Fruit fly (Drosophila melanogaster) whole organism, embryonic: ENCODE measurements around the gene CG13297.

Experiments
- CG10274 ChIP-seq: fragments of 200-800 bp; sonication (Bioruptor generic); optimal IDR thresholded peaks from 3 replicates; lab custom pipeline; 2017; ENCODE audit warnings: missing biosample characterization, mild to moderate bottlenecking, missing genetic modification characterization
- CG10462 ChIP-seq: fragments of 200-800 bp; sonication (Bioruptor generic); optimal IDR thresholded peaks from 2 replicates; lab custom pipeline; 2016; ENCODE audit warnings: missing biosample characterization, missing genetic modification characterization
- CG10654 ChIP-seq: fragments of 200-800 bp; sonication (Bioruptor generic); optimal IDR thresholded peaks from 2 replicates; lab custom pipeline; 2016; ENCODE audit warnings: missing biosample characterization, missing genetic modification characterization
- CG11247 ChIP-seq: fragments of 200-800 bp; sonication (Bioruptor generic); IDR thresholded peaks from 2 replicates; pipeline ENCODE4 v1.3.6; 2022; ENCODE audit warnings: missing biosample characterization, missing genetic modification characterization
- CG11695 ChIP-seq: fragments of 200-800 bp; sonication (Bioruptor generic); IDR thresholded peaks from 3 replicates; pipeline ENCODE4 v1.3.6; 2022; ENCODE audit warnings: missing biosample characterization, missing genetic modification characterization
- CG13894 ChIP-seq: fragments of 200-800 bp; sonication (Bioruptor generic); optimal IDR thresholded peaks from 3 replicates; lab custom pipeline; 2018; ENCODE audit warnings: missing biosample characterization, mild to moderate bottlenecking, missing genetic modification characterization, moderate library complexity
- CG14050 ChIP-seq: fragments of 200-800 bp; sonication (Bioruptor generic); IDR thresholded peaks from 3 replicates; pipeline ENCODE4 v1.3.6; 2022; ENCODE audit warnings: missing biosample characterization, missing genetic modification characterization
- CG15601 ChIP-seq: fragments of 200-800 bp; sonication (Bioruptor generic); optimal IDR thresholded peaks from 3 replicates; lab custom pipeline; 2019; ENCODE audit warnings: missing biosample characterization, mild to moderate bottlenecking, missing genetic modification characterization, moderate library complexity
- CG1647 ChIP-seq: fragments of 200-800 bp; sonication (Bioruptor generic); optimal IDR thresholded peaks from 3 replicates; lab custom pipeline; 2016; ENCODE audit warnings: missing biosample characterization, missing genetic modification characterization
- CG18476 ChIP-seq: fragments of 200-800 bp; sonication (Bioruptor generic); optimal IDR thresholded peaks from 2 replicates; lab custom pipeline; 2016; ENCODE audit warnings: missing biosample characterization, mild to moderate bottlenecking, missing genetic modification characterization
- CG3281 ChIP-seq: fragments of 200-800 bp; sonication (Bioruptor generic); optimal IDR thresholded peaks from 3 replicates; lab custom pipeline; 2017; ENCODE audit warnings: missing biosample characterization, mild to moderate bottlenecking, missing genetic modification characterization
- CG3407 ChIP-seq: fragments of 200-800 bp; sonication (Bioruptor generic); optimal IDR thresholded peaks from 2 replicates; lab custom pipeline; 2018; ENCODE audit warnings: missing biosample characterization, mild to moderate bottlenecking, missing genetic modification characterization
- CG3838 ChIP-seq: fragments of 200-800 bp; sonication (Bioruptor generic); optimal IDR thresholded peaks from 3 replicates; lab custom pipeline; 2016; ENCODE audit warnings: missing biosample characterization, missing genetic modification characterization
- CG3995 ChIP-seq: fragments of 200-800 bp; sonication (Bioruptor generic); optimal IDR thresholded peaks from 3 replicates; lab custom pipeline; 2016; ENCODE audit warnings: missing biosample characterization, missing genetic modification characterization
- CG5180 ChIP-seq: fragments of 200-800 bp; sonication (Bioruptor generic); optimal IDR thresholded peaks from 3 replicates; lab custom pipeline; 2017; ENCODE audit warnings: missing biosample characterization, missing genetic modification characterization, mild to moderate bottlenecking, moderate library complexity, missing genetic modification reagents
- CG6813 ChIP-seq: fragments of 200-800 bp; sonication (Bioruptor generic); optimal IDR thresholded peaks from 2 replicates; lab custom pipeline; 2017; ENCODE audit warnings: missing biosample characterization, missing genetic modification characterization, mild to moderate bottlenecking, moderate library complexity, missing genetic modification reagents
- CG7357 ChIP-seq: fragments of 200-800 bp; sonication (Bioruptor generic); IDR thresholded peaks from 3 replicates; pipeline ENCODE4 v1.3.6; 2022; ENCODE audit warnings: missing biosample characterization, missing genetic modification characterization
- CG7928 ChIP-seq: fragments of 200-800 bp; sonication (Bioruptor generic); optimal IDR thresholded peaks from 2 replicates; lab custom pipeline; 2017; ENCODE audit warnings: missing biosample characterization, mild to moderate bottlenecking, missing genetic modification characterization
- CG8359 ChIP-seq: fragments of 200-800 bp; sonication (Bioruptor generic); optimal IDR thresholded peaks from 2 replicates; lab custom pipeline; 2017; ENCODE audit warnings: missing biosample characterization, mild to moderate bottlenecking, missing genetic modification characterization, borderline replicate concordance
- D ChIP-seq, 2 experiments: fragments of 200-800 bp in 1 of 2; fragments of >200 bp in 1 of 2; sonication (Bioruptor generic) in 1 of 2; optimal IDR thresholded peaks; 2 replicates in 1 of 2; 3 replicates in 1 of 2; lab custom pipeline; 2017; ENCODE audit warnings: mild to moderate bottlenecking in 1 of 2, missing biosample characterization in 1 of 2, missing genetic modification characterization in 1 of 2, missing genetic modification reagents in 1 of 2
- ERR ChIP-seq: fragments of 200-800 bp; sonication (Bioruptor generic); optimal IDR thresholded peaks from 2 replicates; lab custom pipeline; 2016; ENCODE audit warnings: missing biosample characterization, missing genetic modification characterization
- GATAe ChIP-seq: fragments of 200-800 bp; sonication (Bioruptor generic); conservative IDR thresholded peaks from 2 replicates; pipeline ENCODE4 v1.3.6; 2022; ENCODE audit warnings: missing biosample characterization, missing genetic modification characterization
- HHEX ChIP-seq: fragments of 200-800 bp; sonication (Bioruptor generic); optimal IDR thresholded peaks from 3 replicates; lab custom pipeline; 2017; ENCODE audit warnings: missing biosample characterization, mild to moderate bottlenecking, missing genetic modification characterization, missing genetic modification reagents
- HmgD ChIP-seq: fragments of 200-800 bp; sonication (Bioruptor generic); optimal IDR thresholded peaks from 3 replicates; lab custom pipeline; 2016; ENCODE audit warnings: missing biosample characterization, missing genetic modification characterization
- Lim3 ChIP-seq: fragments of 200-800 bp; sonication (Bioruptor generic); IDR thresholded peaks from 2 replicates; pipeline ENCODE4 v1.3.6; 2022; ENCODE audit warnings: missing biosample characterization, missing genetic modification characterization
- Rfx ChIP-seq: fragments of 200-800 bp; sonication (Bioruptor generic); IDR thresholded peaks from 2 replicates; pipeline ENCODE4 v1.3.6; 2022; ENCODE audit warnings: missing biosample characterization, missing genetic modification characterization
- Sry-β ChIP-seq: fragments of 200-800 bp; sonication (Bioruptor generic); optimal IDR thresholded peaks from 2 replicates; lab custom pipeline; 2018; ENCODE audit warnings: missing biosample characterization, mild to moderate bottlenecking, missing genetic modification characterization, moderate library complexity
- Vsx1 ChIP-seq: fragments of 200-800 bp; sonication (Bioruptor generic); optimal IDR thresholded peaks from 2 replicates; lab custom pipeline; 2017; ENCODE audit warnings: missing biosample characterization, mild to moderate bottlenecking, missing genetic modification characterization, missing genetic modification reagents
- abd-A ChIP-seq: fragments of 200-800 bp; sonication (Bioruptor generic); optimal IDR thresholded peaks from 3 replicates; lab custom pipeline; 2019; ENCODE audit warnings: missing biosample characterization, mild to moderate bottlenecking, missing genetic modification characterization, moderate library complexity
- amos ChIP-seq: fragments of 200-800 bp; sonication (Bioruptor generic); IDR thresholded peaks from 2 replicates; pipeline ENCODE4 v1.3.6; 2022; ENCODE audit warnings: missing biosample characterization, missing genetic modification characterization; ENCODE audit not compliant: partially characterized antibody
- bowl ChIP-seq: fragments of 200-800 bp; sonication (Bioruptor generic); IDR thresholded peaks from 2 replicates; pipeline ENCODE4 v1.3.6; 2022; ENCODE audit warnings: missing biosample characterization, missing genetic modification characterization
- croc ChIP-seq: fragments of 200-800 bp; sonication (Bioruptor generic); conservative IDR thresholded peaks from 3 replicates; pipeline ENCODE4 v1.3.6; 2022; ENCODE audit warnings: missing biosample characterization, missing genetic modification characterization
- dysf ChIP-seq: fragments of 200-800 bp; sonication (Bioruptor generic); IDR thresholded peaks from 3 replicates; pipeline ENCODE4 v1.3.6; 2022; ENCODE audit warnings: missing biosample characterization, missing genetic modification characterization
- fd96Cb ChIP-seq: fragments of 200-800 bp; sonication (Bioruptor generic); optimal IDR thresholded peaks from 2 replicates; lab custom pipeline; 2018; ENCODE audit warnings: missing biosample characterization, mild to moderate bottlenecking, missing genetic modification characterization, moderate library complexity
- ftz-f1 ChIP-seq: fragments of 200-800 bp; sonication (Bioruptor generic); optimal IDR thresholded peaks from 2 replicates; lab custom pipeline; 2016; ENCODE audit warnings: missing biosample characterization, missing genetic modification characterization
- h ChIP-seq: fragments of >200 bp; optimal IDR thresholded peaks from 2 replicates; lab custom pipeline; 2017
- lilli ChIP-seq: fragments of 200-800 bp; sonication (Bioruptor generic); optimal IDR thresholded peaks from 3 replicates; lab custom pipeline; 2016; ENCODE audit warnings: missing biosample characterization, missing genetic modification characterization
- lola ChIP-seq, 3 experiments: fragments of >200 bp in 2 of 3; fragments of 200-800 bp in 1 of 3; sonication (Bioruptor generic) in 1 of 3; optimal IDR thresholded peaks; 2 replicates each; lab custom pipeline; 2017 to 2019; ENCODE audit warnings: missing biosample characterization in 3 of 3, missing genetic modification characterization in 3 of 3, mild to moderate bottlenecking in 1 of 3, moderate library complexity in 1 of 3
- nmo ChIP-seq: fragments of 200-800 bp; sonication (Bioruptor generic); optimal IDR thresholded peaks from 2 replicates; lab custom pipeline; 2018; ENCODE audit warnings: missing biosample characterization, mild to moderate bottlenecking, missing genetic modification characterization, moderate library complexity
- pros ChIP-seq: fragments of 200-800 bp; sonication (Bioruptor generic); optimal IDR thresholded peaks from 3 replicates; lab custom pipeline; 2019; ENCODE audit warnings: missing biosample characterization, mild to moderate bottlenecking, missing genetic modification characterization, moderate library complexity
- sd ChIP-seq: fragments of 200-800 bp; sonication (Bioruptor generic); optimal IDR thresholded peaks from 3 replicates; lab custom pipeline; 2018; ENCODE audit warnings: missing biosample characterization, mild to moderate bottlenecking, missing genetic modification characterization, moderate library complexity
- twi ChIP-seq: fragments of 200-800 bp; optimal IDR thresholded peaks from 2 replicates; lab custom pipeline; 2019; ENCODE audit warnings: missing biosample characterization, mild to moderate bottlenecking, missing genetic modification characterization, moderate library complexity
- vvl ChIP-seq: fragments of 200-800 bp; sonication (Bioruptor generic); IDR thresholded peaks from 2 replicates; pipeline ENCODE4 v1.3.6; 2022; ENCODE audit warnings: missing biosample characterization, missing genetic modification characterization
- wek ChIP-seq: fragments of 200-800 bp; sonication (Bioruptor generic); optimal IDR thresholded peaks from 3 replicates; lab custom pipeline; 2018; ENCODE audit warnings: missing biosample characterization, mild to moderate bottlenecking, missing genetic modification characterization, moderate library complexity
- zen ChIP-seq: fragments of 200-800 bp; sonication (Bioruptor generic); optimal IDR thresholded peaks from 3 replicates; lab custom pipeline; 2018; ENCODE audit warnings: missing biosample characterization, mild to moderate bottlenecking, missing genetic modification characterization, moderate library complexity

Gene CG13297

DNA sequence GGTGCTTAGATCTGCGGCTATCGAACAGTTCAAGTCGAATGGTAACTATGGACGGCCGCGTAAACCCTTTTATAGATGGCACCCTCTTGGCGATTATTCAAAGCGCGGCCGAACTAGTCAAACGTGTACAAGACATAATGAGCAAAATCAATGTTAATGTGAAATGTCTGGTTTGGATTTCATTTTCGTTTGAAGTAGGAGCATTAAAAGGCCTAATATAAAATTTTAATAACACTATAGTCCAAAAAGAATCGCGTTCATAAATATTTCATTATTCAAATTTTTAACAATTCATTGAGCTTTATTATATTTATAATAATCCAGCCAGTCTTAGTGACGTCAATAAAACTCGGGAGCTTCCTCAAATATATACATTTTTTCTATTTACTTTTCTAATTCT lies 26.2 kb downstream of the CG13297 start, which contains the start of gene Lcp65Ag3:
TSS of gene Lcp65Ag3 (minus strand) at position 46 of the 400 bp plus-strand sequence.
- no peak for TF ChIP-seq nmo (GFP tag; lab: Kevin White, UChicago)
- peak; percentile 47 for TF ChIP-seq vvl (GFP tag; lab: Robert Waterston, UW)
- TF ChIP-seq Lim3 (GFP tag; lab: Robert Waterston, UW): no peak
- no peak for TF ChIP-seq croc (GFP tag; lab: Robert Waterston, UW)
- no peak for TF ChIP-seq bowl (GFP tag; lab: Robert Waterston, UW)
- TF ChIP-seq Rfx (GFP tag; lab: Robert Waterston, UW): 0 out of 2 replicates have a peak, but pooled peaks have one; percentile 11
- TF ChIP-seq CG13894: peak; percentile 56
- no peak for TF ChIP-seq Sry-β
- TF ChIP-seq abd-A: peak; percentile 70
- no peak for TF ChIP-seq twi (tag; lab: Kevin White, UChicago)
- no peak for TF ChIP-seq CG7357 (GFP tag; lab: Robert Waterston, UW)

DNA sequence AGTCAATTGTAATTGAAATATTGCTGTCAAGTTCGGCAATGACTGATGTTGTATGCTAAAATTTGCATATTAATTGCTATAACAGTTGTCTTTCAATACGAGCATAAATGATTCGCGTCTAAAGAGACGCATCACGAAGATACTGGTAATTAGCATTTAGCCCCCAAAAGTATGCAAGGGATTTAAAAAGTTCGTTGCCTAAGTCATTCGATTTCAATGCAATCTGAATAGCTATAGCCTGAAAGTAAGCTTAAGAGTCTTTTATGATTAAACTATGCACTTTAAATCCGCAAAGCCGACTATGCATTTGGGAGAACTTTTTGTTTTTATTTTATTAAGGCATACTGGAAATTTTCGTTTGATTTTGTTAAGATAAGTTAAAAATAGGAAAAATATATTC lies 27.6 kb downstream of the CG13297 start:
- TF ChIP-seq vvl (GFP tag; lab: Robert Waterston, UW): peak; percentile 84
- peak; percentile 63 for TF ChIP-seq zen
- peak; percentile 12; the same call in 1 of the 2 replicates for TF ChIP-seq amos
- TF ChIP-seq lola (GFP tag; optimal IDR thresholded peaks at IDR 0.05; lab: Kevin White, UChicago): peak in 1 of 3 experiments; percentile 38
- TF ChIP-seq CG11247 (GFP tag; lab: Robert Waterston, UW): peak; percentile 88
- TF ChIP-seq wek (GFP tag; lab: Kevin White, UChicago): no peak
- no peak for TF ChIP-seq CG1647 (GFP tag; lab: Kevin White, UChicago)
- peak; percentile 48 for TF ChIP-seq Vsx1 (GFP tag; lab: Kevin White, UChicago)
- no peak for TF ChIP-seq CG10654 (GFP tag; lab: Kevin White, UChicago)
- no peak for TF ChIP-seq CG18476 (GFP tag; lab: Kevin White, UChicago)
- TF ChIP-seq CG3838: no peak
- no peak for TF ChIP-seq CG8359
- TF ChIP-seq pros: peak; percentile 24

DNA sequence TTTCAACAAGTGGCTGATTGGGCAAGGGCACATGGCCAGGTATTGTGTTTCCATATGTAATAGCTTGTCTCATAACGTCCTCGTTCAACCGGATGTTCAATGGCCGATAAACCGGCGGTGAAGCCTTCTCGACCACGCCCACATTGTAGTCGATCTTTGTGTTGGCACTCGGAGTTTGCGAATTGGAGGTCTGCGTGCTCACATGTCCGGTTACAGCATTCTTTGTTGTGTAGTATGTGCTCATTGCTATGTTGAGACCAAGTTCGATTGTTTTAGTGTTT lies 31.8 kb downstream of the CG13297 start:
- TF ChIP-seq CG1647 (GFP tag; lab: Kevin White, UChicago): no peak
- TF ChIP-seq CG5180 (GFP tag; lab: Kevin White, UChicago): peak; percentile 75
- TF ChIP-seq D (optimal IDR thresholded peaks at IDR 0.05; lab: Kevin White, UChicago): peak; percentile 60
- TF ChIP-seq D (GFP tag; optimal IDR thresholded peaks at IDR 0.05; lab: Kevin White, UChicago): no peak
- TF ChIP-seq CG15601: no peak

DNA sequence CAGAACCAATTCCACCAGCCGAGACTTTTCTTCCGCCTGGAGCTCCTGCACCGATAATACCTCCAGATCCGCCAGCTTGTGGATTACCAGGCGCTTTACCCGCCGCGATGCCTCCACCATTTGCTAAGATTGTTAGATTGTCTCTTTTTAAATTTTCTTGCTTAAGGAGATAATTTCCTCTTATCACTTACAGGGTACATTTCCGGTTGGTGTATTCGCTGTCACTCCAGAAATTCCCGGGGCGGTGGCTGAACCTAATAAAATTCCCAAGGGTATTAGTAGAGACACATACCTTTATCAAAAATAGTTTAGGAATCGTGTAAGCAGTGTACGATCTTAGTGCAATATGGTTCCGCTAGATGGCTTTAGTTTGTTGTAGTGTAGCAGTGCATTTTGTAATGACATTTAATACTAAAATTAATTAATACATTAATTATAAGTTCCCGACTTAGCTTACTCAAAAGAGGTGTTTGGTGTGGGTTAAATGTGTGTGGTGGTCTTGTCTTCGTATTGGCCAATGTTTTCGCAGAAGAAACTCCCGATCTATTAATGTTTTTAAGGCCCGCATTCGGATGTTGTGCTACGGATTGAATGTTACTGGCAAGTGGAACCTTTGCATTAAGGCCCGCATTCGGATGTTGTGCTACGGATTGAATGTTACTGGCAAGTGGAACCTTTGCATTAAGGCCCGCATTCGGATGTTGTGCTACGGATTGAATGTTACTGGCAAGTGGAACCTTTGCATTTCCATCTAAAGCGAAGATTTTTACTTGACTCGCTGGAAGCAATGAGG lies 32.4 kb downstream of the CG13297 start:
- TF ChIP-seq GATAe (no peak), sd (tag; lab: Kevin White, UChicago) (peak; percentile 10), ftz-f1 (peak; percentile 12), fd96Cb (tag; lab: Kevin White, UChicago) (peak; percentile 32), lilli (GFP tag; lab: Kevin White, UChicago) (peak; percentile 32), CG10274 (GFP tag; lab: Kevin White, UChicago) (peak; percentile 69), CG11695 (GFP tag; lab: Robert Waterston, UW) (peak; percentile 81), h (lab: Kevin White, UChicago) (no peak), CG3407 (peak; percentile 68), CG3281 (peak; percentile 84), CG3995 (peak; percentile 3), CG7928 (peak; percentile 18), CG14050 (GFP tag; lab: Robert Waterston, UW) (peak; percentile 79), CG10462 (GFP tag; lab: Kevin White, UChicago) (peak; percentile 7), HmgD (GFP tag; lab: Kevin White, UChicago) (no peak), ERR (GFP tag; lab: Kevin White, UChicago) (peak; percentile 69), CG10654 (GFP tag; lab: Kevin White, UChicago) (peak; percentile 75), HHEX (GFP tag; lab: Kevin White, UChicago) (peak; percentile 87), dysf (GFP tag; lab: Robert Waterston, UW) (peak; percentile 79; the same call in 2 of the 3 replicates), CG6813 (peak; percentile 90)
